Fruit fly (Drosophila melanogaster) whole organism, embryonic: Measurements from ENCODE around the gene Nle.

ENCODE experiments used
- Awh ChIP-seq: fragments of 200-800 bp; sonication (Bioruptor generic); IDR thresholded peaks from 2 replicates; pipeline ENCODE4, ENCODE4 v1.3.6; 2022; ENCODE audit warnings: missing biosample characterization, missing genetic modification characterization
- Blimp-1 ChIP-seq: fragments of 200-800 bp; sonication (Bioruptor generic); optimal IDR thresholded peaks from 3 replicates; lab custom pipeline; 2018; ENCODE audit warnings: missing biosample characterization, missing genetic modification characterization, mild to moderate bottlenecking, moderate library complexity, missing genetic modification reagents
- CG10274 ChIP-seq: fragments of 200-800 bp; sonication (Bioruptor generic); optimal IDR thresholded peaks from 3 replicates; lab custom pipeline; 2017; ENCODE audit warnings: missing biosample characterization, mild to moderate bottlenecking, missing genetic modification characterization
- CG10321 ChIP-seq: fragments of 200-800 bp; sonication (Bioruptor generic); IDR thresholded peaks from 2 replicates; pipeline ENCODE4 v1.3.6; 2022; ENCODE audit warnings: missing biosample characterization, missing genetic modification characterization
- CG10431 ChIP-seq: fragments of 200-800 bp; sonication (Bioruptor generic); optimal IDR thresholded peaks from 3 replicates; lab custom pipeline; 2018; ENCODE audit warnings: missing biosample characterization, mild to moderate bottlenecking, missing genetic modification characterization
- CG12071 ChIP-seq: fragments of 200-800 bp; sonication (Bioruptor generic); optimal IDR thresholded peaks from 3 replicates; lab custom pipeline; 2018; ENCODE audit warnings: missing biosample characterization, mild to moderate bottlenecking, missing genetic modification characterization
- CG14667 ChIP-seq: fragments of 200-800 bp; sonication (Bioruptor generic); IDR thresholded peaks from 2 replicates; pipeline ENCODE4 v1.3.6; 2022; ENCODE audit warnings: missing biosample characterization, missing genetic modification characterization
- CG15269 ChIP-seq: fragments of 200-800 bp; sonication (Bioruptor generic); optimal IDR thresholded peaks from 2 replicates; lab custom pipeline; 2018; ENCODE audit warnings: missing biosample characterization, mild to moderate bottlenecking, missing genetic modification characterization, moderate library complexity
- CG15479 ChIP-seq: fragments of 200-800 bp; sonication (Bioruptor generic); optimal IDR thresholded peaks from 3 replicates; lab custom pipeline; 2019; ENCODE audit warnings: missing biosample characterization, mild to moderate bottlenecking, missing genetic modification characterization, moderate library complexity
- CG17829 ChIP-seq: fragments of 200-800 bp; optimal IDR thresholded peaks from 2 replicates; lab custom pipeline; 2019; ENCODE audit warnings: missing biosample characterization, mild to moderate bottlenecking, missing genetic modification characterization, moderate library complexity
- CG1832 ChIP-seq: fragments of 200-800 bp; sonication (Bioruptor generic); optimal IDR thresholded peaks from 2 replicates; lab custom pipeline; 2017; ENCODE audit warnings: missing biosample characterization, mild to moderate bottlenecking, missing genetic modification characterization, inconsistent platforms
- CG31224 ChIP-seq: fragments of 200-800 bp; sonication (Bioruptor generic); IDR thresholded peaks from 2 replicates; pipeline ENCODE4 v1.3.6; 2022; ENCODE audit warnings: missing biosample characterization, missing genetic modification characterization
- CG4328 ChIP-seq: fragments of 200-800 bp; sonication (Bioruptor generic); optimal IDR thresholded peaks from 3 replicates; lab custom pipeline; 2017; ENCODE audit warnings: missing biosample characterization, missing genetic modification reagents, missing genetic modification characterization
- CG6689 ChIP-seq: fragments of 200-800 bp; sonication (Bioruptor generic); IDR thresholded peaks from 2 replicates; pipeline ENCODE4 v1.3.6; 2022; ENCODE audit warnings: missing biosample characterization, missing genetic modification characterization
- CG6765 ChIP-seq: fragments of 200-800 bp; sonication (Bioruptor generic); optimal IDR thresholded peaks from 3 replicates; lab custom pipeline; 2017; ENCODE audit warnings: missing biosample characterization, mild to moderate bottlenecking, missing genetic modification characterization
- CG7271 ChIP-seq: fragments of 200-800 bp; sonication (Bioruptor generic); optimal IDR thresholded peaks from 2 replicates; lab custom pipeline; 2018; ENCODE audit warnings: missing biosample characterization, mild to moderate bottlenecking, missing genetic modification characterization, moderate library complexity
- CG7745 ChIP-seq: fragments of 200-800 bp; sonication (Bioruptor generic); optimal IDR thresholded peaks from 2 replicates; lab custom pipeline; 2018; ENCODE audit warnings: missing biosample characterization, mild to moderate bottlenecking, missing genetic modification characterization, moderate library complexity
- CG8478 ChIP-seq: fragments of >200 bp; optimal IDR thresholded peaks from 2 replicates; lab custom pipeline; 2018
- CG9817 ChIP-seq: fragments of 200-800 bp; sonication (Bioruptor generic); optimal IDR thresholded peaks from 2 replicates; lab custom pipeline; 2018; ENCODE audit warnings: missing biosample characterization, mild to moderate bottlenecking, missing genetic modification characterization, moderate library complexity
- D ChIP-seq, 2 experiments: fragments of 200-800 bp in 1 of 2; fragments of >200 bp in 1 of 2; sonication (Bioruptor generic) in 1 of 2; optimal IDR thresholded peaks; 2 replicates in 1 of 2; 3 replicates in 1 of 2; lab custom pipeline; 2017; ENCODE audit warnings: mild to moderate bottlenecking in 1 of 2, missing biosample characterization in 1 of 2, missing genetic modification characterization in 1 of 2, missing genetic modification reagents in 1 of 2
- D19A ChIP-seq: fragments of 200-800 bp; optimal IDR thresholded peaks from 3 replicates; lab custom pipeline; 2019; ENCODE audit warnings: missing biosample characterization, mild to moderate bottlenecking, missing genetic modification characterization, moderate library complexity
- Dip2 ChIP-seq: fragments of 200-800 bp; sonication (Bioruptor generic); IDR thresholded peaks from 2 replicates; pipeline ENCODE4 v1.3.6; 2022; ENCODE audit warnings: missing biosample characterization, missing genetic modification characterization
- Eip74EF ChIP-seq, 2 experiments: fragments of 200-800 bp in 1 of 2; fragments of >200 bp in 1 of 2; sonication (Bioruptor generic) in 1 of 2; optimal IDR thresholded peaks; 2 replicates each; lab custom pipeline; 2017 to 2019; ENCODE audit warnings: missing biosample characterization in 2 of 2, missing genetic modification characterization in 2 of 2, mild to moderate bottlenecking in 1 of 2, moderate library complexity in 1 of 2
- Med ChIP-seq: fragments of 200-800 bp; sonication (Bioruptor generic); peaks from one replicate; lab custom pipeline; 2016; ENCODE audit warnings: missing biosample characterization, missing genetic modification characterization, mild to moderate bottlenecking, inconsistent platforms, moderate library complexity
- abd-A ChIP-seq: fragments of 200-800 bp; sonication (Bioruptor generic); optimal IDR thresholded peaks from 3 replicates; lab custom pipeline; 2019; ENCODE audit warnings: missing biosample characterization, mild to moderate bottlenecking, missing genetic modification characterization, moderate library complexity
- cad ChIP-seq: fragments of >200 bp; optimal IDR thresholded peaks from 2 replicates; lab custom pipeline; 2017; ENCODE audit warnings: missing biosample characterization, missing genetic modification characterization
- chinmo ChIP-seq: fragments of 200-800 bp; sonication (Bioruptor generic); IDR thresholded peaks from 4 replicates; pipeline ENCODE4 v1.3.6; 2022; ENCODE audit warnings: missing biosample characterization, missing genetic modification characterization; ENCODE audit not compliant: partially characterized antibody
- chn ChIP-seq: fragments of 200-800 bp; sonication (Bioruptor generic); optimal IDR thresholded peaks from 2 replicates; lab custom pipeline; 2016; ENCODE audit warnings: missing biosample characterization, missing genetic modification characterization
- cwo ChIP-seq: fragments of 200-800 bp; sonication (Bioruptor generic); optimal IDR thresholded peaks from 3 replicates; lab custom pipeline; 2017; ENCODE audit warnings: missing biosample characterization, missing genetic modification characterization, mild to moderate bottlenecking, moderate library complexity, missing genetic modification reagents
- fd102C ChIP-seq: fragments of 200-800 bp; sonication (Bioruptor generic); optimal IDR thresholded peaks from 2 replicates; lab custom pipeline; 2018; ENCODE audit warnings: missing biosample characterization, mild to moderate bottlenecking, missing genetic modification characterization, moderate library complexity
- gcm ChIP-seq: fragments of 200-800 bp; sonication (Bioruptor generic); optimal IDR thresholded peaks from 2 replicates; lab custom pipeline; 2019; ENCODE audit warnings: missing biosample characterization, mild to moderate bottlenecking, missing genetic modification characterization, moderate library complexity
- grn ChIP-seq: fragments of 200-800 bp; sonication (Bioruptor generic); optimal IDR thresholded peaks from 3 replicates; lab custom pipeline; 2017; ENCODE audit warnings: missing biosample characterization, missing genetic modification characterization
- lola ChIP-seq, 3 experiments: fragments of >200 bp in 2 of 3; fragments of 200-800 bp in 1 of 3; sonication (Bioruptor generic) in 1 of 3; optimal IDR thresholded peaks; 2 replicates each; lab custom pipeline; 2017 to 2019; ENCODE audit warnings: missing biosample characterization in 3 of 3, missing genetic modification characterization in 3 of 3, mild to moderate bottlenecking in 1 of 3, moderate library complexity in 1 of 3
- lov ChIP-seq, 2 experiments: fragments of 200-800 bp in 1 of 2; fragments of >200 bp in 1 of 2; sonication (Bioruptor generic) in 1 of 2; IDR thresholded peaks in 1 of 2; optimal IDR thresholded peaks in 1 of 2; 2 replicates in 1 of 2; 3 replicates in 1 of 2; pipeline versions ENCODE4 v1.3.6 to Lab custom; 2017 to 2022; ENCODE audit warnings: missing biosample characterization in 1 of 2, missing genetic modification characterization in 1 of 2
- onecut ChIP-seq: fragments of 200-800 bp; sonication (Bioruptor generic); IDR thresholded peaks from 2 replicates; pipeline ENCODE4 v1.3.6; 2022; ENCODE audit warnings: missing biosample characterization, missing genetic modification characterization
- prd ChIP-seq, 3 experiments: fragments of >200 bp in 2 of 3; fragments of 200-800 bp in 1 of 3; sonication (Bioruptor generic) in 1 of 3; optimal IDR thresholded peaks in 2 of 3; IDR thresholded peaks in 1 of 3; 2 replicates in 2 of 3; 3 replicates in 1 of 3; pipeline versions ENCODE4 v1.3.6 to Lab custom; 2017 to 2022; ENCODE audit warnings: missing biosample characterization in 1 of 3, missing genetic modification characterization in 1 of 3
- so ChIP-seq: fragments of 200-800 bp; sonication (Bioruptor generic); IDR thresholded peaks from 3 replicates; pipeline ENCODE4 v1.3.6; 2022; ENCODE audit warnings: missing biosample characterization, missing genetic modification characterization
- tll ChIP-seq, 2 experiments: fragments of 200-800 bp in 1 of 2; fragments of >200 bp in 1 of 2; sonication (Bioruptor generic) in 1 of 2; optimal IDR thresholded peaks; 2 replicates each; lab custom pipeline; 2017 to 2019; ENCODE audit warnings: missing biosample characterization in 2 of 2, missing genetic modification characterization in 2 of 2, mild to moderate bottlenecking in 1 of 2, moderate library complexity in 1 of 2
- unpg ChIP-seq: fragments of 200-800 bp; sonication (Bioruptor generic); optimal IDR thresholded peaks from 3 replicates; lab custom pipeline; 2018; ENCODE audit warnings: missing biosample characterization, mild to moderate bottlenecking, missing genetic modification characterization, moderate library complexity
- zen ChIP-seq: fragments of 200-800 bp; sonication (Bioruptor generic); optimal IDR thresholded peaks from 3 replicates; lab custom pipeline; 2018; ENCODE audit warnings: missing biosample characterization, mild to moderate bottlenecking, missing genetic modification characterization, moderate library complexity

Nle gene

dm6 chr2L:518979-519891, 48.7 kb downstream of the Nle start (continued):
- TF ChIP-seq Awh (GFP tag; lab: Robert Waterston, UW) (no peak), CG6689 (GFP tag; lab: Robert Waterston, UW) (no peak), lola (GFP tag; optimal IDR thresholded peaks at IDR 0.05; lab: Kevin White, UChicago) (no peak), CG10321 (GFP tag; lab: Robert Waterston, UW) (no peak), chinmo (GFP tag; lab: Robert Waterston, UW) (0 out of 4 replicates have a peak, but pooled peaks have one; percentile 49), abd-A (tag; lab: Kevin White, UChicago) (peak; percentile 38), CG17829 (peak; percentile 2), Eip74EF (GFP tag; optimal IDR thresholded peaks at IDR 0.05; lab: Kevin White, UChicago) (no peak), CG12071 (GFP tag; lab: Kevin White, UChicago) (no peak), CG10431 (GFP tag; lab: Kevin White, UChicago) (no peak), gcm (GFP tag; lab: Kevin White, UChicago) (peak; percentile 58), lov (optimal IDR thresholded peaks at IDR 0.05; lab: Kevin White, UChicago) (no peak), lov (GFP tag; IDR thresholded peaks at IDR 0.05; lab: Robert Waterston, UW) (0 out of 3 replicates have a peak, but pooled peaks have one; percentile 34), zen (tag; lab: Kevin White, UChicago) (peak; percentile 95), CG15479 (GFP tag; lab: Kevin White, UChicago) (peak; percentile 57), Blimp-1 (GFP tag; lab: Kevin White, UChicago) (peak; percentile 26)

dm6 chr2L:518620-518913, 49.4 kb downstream of the Nle start:
- TF ChIP-seq zen (tag; lab: Kevin White, UChicago) (peak; percentile 90), CG15479 (GFP tag; lab: Kevin White, UChicago) (peak; percentile 86), CG15269 (tag; lab: Kevin White, UChicago) (no peak), CG10274 (GFP tag; lab: Kevin White, UChicago) (no peak)

DNA sequence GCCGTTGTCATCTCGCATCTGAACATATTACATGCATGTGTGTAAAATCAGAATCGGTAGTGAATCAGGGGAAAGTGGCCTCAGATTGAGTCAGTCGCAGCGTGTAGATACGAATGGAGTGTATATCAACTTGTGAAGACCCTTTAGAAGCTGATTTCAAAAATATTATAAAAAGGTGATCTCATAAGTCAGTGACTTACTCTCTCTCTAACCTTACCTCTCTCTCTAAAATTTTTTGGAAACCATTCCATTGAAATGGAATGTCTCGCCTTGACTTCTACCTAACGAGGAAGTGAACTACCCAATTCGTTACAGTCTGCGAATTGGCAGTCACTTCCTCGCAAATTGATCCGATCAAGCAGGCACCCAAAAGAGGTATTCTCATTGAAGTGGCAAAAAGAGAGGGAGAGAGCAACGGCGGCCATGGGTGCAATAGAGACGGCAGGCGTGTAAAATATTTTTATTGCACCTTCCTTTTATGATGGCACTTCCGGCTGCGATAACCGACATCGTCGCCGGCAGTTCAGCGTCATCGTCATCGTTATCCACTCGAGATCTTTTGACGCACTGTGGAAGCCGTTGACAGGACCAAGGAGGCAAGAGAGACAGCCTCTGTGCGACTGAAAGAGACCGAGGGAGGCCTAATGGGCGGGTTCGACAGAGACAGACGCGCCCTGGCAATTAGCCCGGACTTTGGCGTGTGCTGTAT, 49.9 kb downstream of the Nle start:
- no peak for TF ChIP-seq CG4328 (GFP tag; lab: Kevin White, UChicago)
- peak; percentile 73 for TF ChIP-seq D (optimal IDR thresholded peaks at IDR 0.05; lab: Kevin White, UChicago)
- no peak for TF ChIP-seq D (GFP tag; optimal IDR thresholded peaks at IDR 0.05; lab: Kevin White, UChicago)
- TF ChIP-seq prd (optimal IDR thresholded peaks at IDR 0.05; lab: Kevin White, UChicago): no peak
- TF ChIP-seq prd (GFP tag; IDR thresholded peaks at IDR 0.05; lab: Robert Waterston, UW): peak; percentile 36; the same call in 1 of the 3 replicates
- no peak for TF ChIP-seq chn (GFP tag; lab: Kevin White, UChicago)
- TF ChIP-seq D19A (tag; lab: Kevin White, UChicago): peak; percentile 56
- TF ChIP-seq tll (GFP tag; optimal IDR thresholded peaks at IDR 0.05; lab: Kevin White, UChicago): peak in 1 of 2 experiments; percentile 93
- TF ChIP-seq CG9817 (tag; lab: Kevin White, UChicago): no peak
- TF ChIP-seq CG7745: no peak
- peak; percentile 16 for TF ChIP-seq fd102C (GFP tag; lab: Kevin White, UChicago)
- no peak for TF ChIP-seq CG6765 (GFP tag; lab: Kevin White, UChicago)
- TF ChIP-seq Med (GFP tag; lab: Kevin White, UChicago): peak; percentile 9
- TF ChIP-seq cwo (GFP tag; lab: Kevin White, UChicago): no peak
- TF ChIP-seq onecut (GFP tag; lab: Robert Waterston, UW): no peak
- peak; percentile 40 for TF ChIP-seq CG1832 (GFP tag; lab: Kevin White, UChicago)
- peak; percentile 99 for TF ChIP-seq cad
- TF ChIP-seq Dip2 (GFP tag; lab: Robert Waterston, UW): no peak
- TF ChIP-seq so: no peak
- peak; percentile 77 for TF ChIP-seq CG7271 (tag; lab: Kevin White, UChicago)
- TF ChIP-seq CG8478 (lab: Kevin White, UChicago): no peak
- TF ChIP-seq unpg (GFP tag; lab: Kevin White, UChicago): no peak
- TF ChIP-seq CG15479 (GFP tag; lab: Kevin White, UChicago): peak; percentile 97
- TF ChIP-seq CG31224: no peak
- peak; percentile 99 for TF ChIP-seq zen (tag; lab: Kevin White, UChicago)
- peak; percentile 25 for TF ChIP-seq grn (GFP tag; lab: Kevin White, UChicago)
- TF ChIP-seq CG14667 (GFP tag; lab: Robert Waterston, UW): no peak
